Worm (Caenorhabditis elegans) whole organism, L2 larva: Measurements from ENCODE around the gene nurf-1.

ENCODE experiments used
- ceh-16 ChIP-seq: fragments of 150-350 bp; optimal IDR thresholded peaks from 2 replicates; lab custom pipeline; 2014; ENCODE audit warnings: missing biosample characterization, missing genetic modification characterization
- lin-11 ChIP-seq: fragments of 150-350 bp; sonication (generic microtip); optimal IDR thresholded peaks from 2 replicates; lab custom pipeline; 2014; ENCODE audit warnings: missing biosample characterization, missing genetic modification characterization, inconsistent platforms, mixed read lengths
- mdl-1 ChIP-seq, 2 experiments: fragments of 150-350 bp in 1 of 2; sonication (generic microtip) in 1 of 2; optimal IDR thresholded peaks; 2 replicates each; lab custom pipeline; 2017; ENCODE audit warnings: missing biosample characterization in 2 of 2, missing genetic modification characterization in 2 of 2
- nhr-11 ChIP-seq: fragments of 150-350 bp; optimal IDR thresholded peaks from 2 replicates; lab custom pipeline; 2014; ENCODE audit warnings: missing biosample characterization, missing genetic modification characterization
- nhr-12 ChIP-seq: fragments of 150-350 bp; optimal IDR thresholded peaks from 2 replicates; lab custom pipeline; 2014; ENCODE audit warnings: missing biosample characterization, missing genetic modification characterization
- skn-1 ChIP-seq: sonication (generic microtip); optimal IDR thresholded peaks from 2 replicates; lab custom pipeline; 2017; ENCODE audit warnings: missing biosample characterization, missing genetic modification characterization
- snpc-4 ChIP-seq: fragments of 150-350 bp; optimal IDR thresholded peaks from 2 replicates; lab custom pipeline; 2014; ENCODE audit warnings: missing biosample characterization, missing genetic modification characterization

- no peak for TF ChIP-seq mdl-1 (tag; optimal IDR thresholded peaks at IDR 0.05; lab: Kevin White, UChicago)
- TF ChIP-seq ceh-16 (tag; lab: Kevin White, UChicago) = no peak
- no peak for TF ChIP-seq snpc-4 (tag; lab: Kevin White, UChicago)
- no peak for TF ChIP-seq skn-1 (tag; lab: Kevin White, UChicago)
- TF ChIP-seq nhr-12 (tag; lab: Kevin White, UChicago) = no peak
- TF ChIP-seq lin-11 (tag; lab: Kevin White, UChicago) = peak; percentile 35
- TF ChIP-seq nhr-11 (tag; lab: Kevin White, UChicago) = no peak
Measured at ce11 chrII:14390036-14390763, at the start of gene nurf-1, which contains the start of gene kbp-3.
